Fruit fly (Drosophila melanogaster) whole organism: ENCODE results near the gene Theg.

Experiments
- CG8478 ChIP-seq: fragments of >200 bp; optimal IDR thresholded peaks from 2 replicates; lab custom pipeline; 2018; ENCODE audit warnings: inconsistent platforms
- Dll ChIP-seq: fragments of >200 bp; optimal IDR thresholded peaks from 2 replicates; lab custom pipeline; 2017
- EcR ChIP-seq, 2 experiments: fragments of >200 bp; optimal IDR thresholded peaks; 2 replicates each; lab custom pipeline; 2017; ENCODE audit warnings: missing biosample characterization in 2 of 2, missing genetic modification characterization in 2 of 2, missing genetic modification reagents in 2 of 2
- pan ChIP-seq: fragments of >200 bp; optimal IDR thresholded peaks from 2 replicates; lab custom pipeline; 2017
- psq ChIP-seq: fragments of >200 bp; optimal IDR thresholded peaks from 2 replicates; lab custom pipeline; 2017
- usp ChIP-seq: fragments of >200 bp; optimal IDR thresholded peaks from 2 replicates; lab custom pipeline; 2017; ENCODE audit warnings: missing biosample characterization, missing genetic modification characterization, mixed read lengths

DNA sequence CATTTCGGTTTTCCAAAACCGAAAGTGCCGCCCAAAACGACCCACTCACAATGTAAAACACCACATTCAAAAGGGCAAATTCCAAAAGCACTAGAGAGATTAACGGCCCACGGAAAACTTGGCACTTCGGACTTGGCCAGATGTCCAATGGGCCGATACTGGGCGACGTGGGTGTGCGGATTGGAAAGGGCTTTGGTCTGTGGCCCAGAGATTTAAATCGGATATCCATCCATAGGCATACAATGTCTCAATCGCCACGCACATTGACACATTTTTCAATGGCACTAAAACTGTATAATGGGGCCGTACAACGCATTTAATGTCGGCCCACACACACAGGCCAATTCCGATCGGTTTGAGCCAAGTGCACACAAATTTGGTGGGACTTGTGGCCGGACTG is 25.9 kb downstream of the Theg start:
- TF ChIP-seq psq (lab: Kevin White, UChicago): no peak
- TF ChIP-seq CG8478 (lab: Kevin White, UChicago): no peak
- no peak for TF ChIP-seq pan (lab: Kevin White, UChicago)
- no peak for TF ChIP-seq usp (GFP tag; lab: Kevin White, UChicago)
- no peak for TF ChIP-seq Dll (lab: Kevin White, UChicago)
- no peak for TF ChIP-seq EcR (GFP tag; optimal IDR thresholded peaks at IDR 0.05; lab: Kevin White, UChicago)
